Fruit fly (Drosophila melanogaster) Kc167 (cell line): Measurements from ENCODE around the gene Ubi-p5E.

ENCODE experiments used
- Myc ChIP-seq: fragments of >200 bp; optimal IDR thresholded peaks from 2 replicates; lab custom pipeline; 2017; ENCODE audit warnings: missing external identifiers
- Sin3A ChIP-seq: fragments of >200 bp; optimal IDR thresholded peaks from 2 replicates; lab custom pipeline; 2018; ENCODE audit warnings: missing external identifiers
- h ChIP-seq: fragments of >200 bp; optimal IDR thresholded peaks from 3 replicates; lab custom pipeline; 2018; ENCODE audit warnings: missing external identifiers
- insv ChIP-seq: fragments of >200 bp; optimal IDR thresholded peaks from 3 replicates; lab custom pipeline; 2018; ENCODE audit warnings: missing external identifiers
- psq ChIP-seq: fragments of >200 bp; optimal IDR thresholded peaks from 2 replicates; lab custom pipeline; 2017; ENCODE audit warnings: missing external identifiers
- ttk ChIP-seq: sonication (Bioruptor generic); optimal IDR thresholded peaks from 2 replicates; lab custom pipeline; 2017; ENCODE audit warnings: missing external identifiers

The Ubi-p5E gene

DNA sequence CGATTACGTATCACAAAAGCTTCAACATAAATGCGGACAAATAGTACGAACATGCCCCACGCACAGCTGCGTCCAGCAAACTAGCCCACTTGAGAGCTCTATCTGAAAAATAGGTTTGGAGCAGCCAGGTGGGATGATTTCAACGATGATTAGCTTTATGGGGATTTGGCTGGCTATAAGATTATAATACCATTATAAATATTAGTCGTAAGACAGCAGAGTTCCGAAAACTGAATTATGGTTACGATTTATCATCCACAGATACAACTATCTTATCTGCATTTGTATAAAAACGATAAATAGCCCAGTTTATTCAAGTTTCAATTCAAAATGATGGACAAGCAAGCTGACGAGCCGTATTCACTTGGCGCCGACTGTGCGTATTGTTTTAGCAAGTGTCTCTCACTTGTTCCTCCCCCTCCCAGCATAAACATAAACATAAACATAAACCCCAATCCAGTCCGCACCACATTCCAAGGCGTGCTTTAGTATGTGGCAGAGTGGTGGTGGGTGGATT, 15.8 kb downstream of the Ubi-p5E start:
- TF ChIP-seq ttk (lab: Kevin White, UChicago), result no peak
- no peak for TF ChIP-seq h (lab: Kevin White, UChicago)
- no peak for TF ChIP-seq Sin3A
- no peak for TF ChIP-seq Myc
- TF ChIP-seq psq (lab: Kevin White, UChicago), result no peak
- no peak for TF ChIP-seq insv (lab: Kevin White, UChicago)

DNA sequence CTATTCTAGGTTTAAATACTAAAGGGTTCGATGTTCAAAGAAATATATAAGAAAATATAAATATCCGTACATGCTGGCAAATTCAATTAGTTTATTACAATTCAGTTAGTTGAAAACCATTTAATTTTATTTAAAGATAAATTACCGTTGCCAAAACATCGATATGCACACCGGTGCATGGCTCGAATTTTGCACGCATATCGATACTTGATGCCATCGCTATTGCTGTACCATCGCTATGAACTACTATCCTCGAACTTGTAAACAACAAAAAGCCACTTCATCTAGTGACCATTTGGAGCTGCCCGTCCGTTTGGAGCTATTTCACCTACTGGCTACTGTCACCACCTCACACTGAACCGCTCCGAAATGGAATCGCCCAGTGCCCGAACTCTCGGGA, 18.5 kb downstream of the Ubi-p5E start, which contains the start of gene Josd:
Gene Josd (plus strand): TSS at position 270 of the 400 bp plus-strand sequence.
- no peak for TF ChIP-seq Sin3A
- TF ChIP-seq h (lab: Kevin White, UChicago), result no peak
- no peak for TF ChIP-seq ttk (lab: Kevin White, UChicago)
- TF ChIP-seq psq (lab: Kevin White, UChicago), result no peak
- no peak for TF ChIP-seq Myc
- no peak for TF ChIP-seq insv (lab: Kevin White, UChicago)

DNA sequence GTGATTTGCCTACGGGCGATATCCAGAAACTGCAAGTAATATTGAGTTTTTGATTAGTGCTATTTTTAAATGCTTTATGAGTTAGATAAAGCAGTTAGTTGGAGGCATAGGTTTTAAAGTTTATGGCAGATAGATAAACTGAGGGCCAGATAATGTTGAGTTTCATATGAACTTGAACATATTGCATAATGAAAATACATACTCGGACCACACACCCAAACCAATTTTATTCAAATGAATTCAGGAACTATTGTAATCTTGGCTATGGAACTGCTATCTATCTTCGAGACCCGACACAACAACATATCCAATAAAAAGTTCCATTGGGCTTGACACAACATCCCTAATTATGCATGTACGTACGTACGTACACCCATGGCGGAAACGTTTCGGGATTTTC, 19.8 kb downstream of the Ubi-p5E start:
- TF ChIP-seq h (lab: Kevin White, UChicago) (no peak), Myc (no peak), psq (lab: Kevin White, UChicago) (no peak), Sin3A (no peak), ttk (lab: Kevin White, UChicago) (no peak), insv (lab: Kevin White, UChicago) (no peak)

dm6 chrX:6255414-6255915, 24.0 kb downstream of the Ubi-p5E start, which contains the start of the genes Rbcn-3A and Spx:
Rbcn-3A (minus strand) TSS chrX:6255487.
Spx (plus strand) TSS chrX:6255822.
- no peak for TF ChIP-seq Myc
- TF ChIP-seq ttk (lab: Kevin White, UChicago), result no peak
- TF ChIP-seq insv (lab: Kevin White, UChicago), result no peak
- no peak for TF ChIP-seq h (lab: Kevin White, UChicago)
- no peak for TF ChIP-seq Sin3A
- no peak for TF ChIP-seq psq (lab: Kevin White, UChicago)

dm6 chrX:6254617-6255349, 24.7 kb downstream of the Ubi-p5E start:
- TF ChIP-seq insv (lab: Kevin White, UChicago) (no peak), ttk (lab: Kevin White, UChicago) (no peak)

dm6 chrX:6253701-6254100, 25.7 kb downstream of the Ubi-p5E start:
- no peak for TF ChIP-seq insv (lab: Kevin White, UChicago)
- TF ChIP-seq psq (lab: Kevin White, UChicago), result no peak
- no peak for TF ChIP-seq Myc
- no peak for TF ChIP-seq Sin3A
- no peak for TF ChIP-seq h (lab: Kevin White, UChicago)
- no peak for TF ChIP-seq ttk (lab: Kevin White, UChicago)

DNA sequence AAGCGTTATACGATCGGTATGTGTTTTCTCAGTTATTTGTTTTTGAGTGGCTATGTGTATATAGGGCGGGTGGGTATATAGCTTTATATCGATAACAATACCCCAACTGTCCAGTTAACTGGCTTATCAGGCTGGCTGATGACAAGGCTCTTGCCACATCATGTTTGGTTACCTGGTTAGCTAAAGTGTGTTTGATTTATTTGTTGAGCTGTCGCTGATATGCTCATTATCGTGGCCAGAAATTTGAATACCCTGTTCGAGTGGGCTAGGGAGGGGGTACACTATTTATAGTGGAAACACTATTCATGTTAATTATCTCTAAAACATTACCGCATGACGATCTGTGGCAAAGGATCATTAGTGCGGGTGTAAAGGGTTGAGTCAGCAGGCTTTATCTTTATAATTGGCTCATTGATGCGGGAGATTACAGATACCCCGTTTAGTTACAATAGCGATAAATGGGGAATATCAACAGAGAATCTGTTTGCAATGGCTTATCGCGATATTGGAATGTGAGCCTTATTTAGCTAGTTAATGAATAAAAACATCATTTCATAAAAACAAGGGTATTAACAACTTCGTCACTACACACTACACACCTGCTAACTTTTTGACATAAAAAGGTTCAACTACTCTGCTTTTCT, 26.4 kb downstream of the Ubi-p5E start:
- no peak for TF ChIP-seq Myc
- TF ChIP-seq insv (lab: Kevin White, UChicago), result no peak
- no peak for TF ChIP-seq ttk (lab: Kevin White, UChicago)
- TF ChIP-seq psq (lab: Kevin White, UChicago), result no peak
- TF ChIP-seq h (lab: Kevin White, UChicago), result no peak
- TF ChIP-seq Sin3A, result no peak

DNA sequence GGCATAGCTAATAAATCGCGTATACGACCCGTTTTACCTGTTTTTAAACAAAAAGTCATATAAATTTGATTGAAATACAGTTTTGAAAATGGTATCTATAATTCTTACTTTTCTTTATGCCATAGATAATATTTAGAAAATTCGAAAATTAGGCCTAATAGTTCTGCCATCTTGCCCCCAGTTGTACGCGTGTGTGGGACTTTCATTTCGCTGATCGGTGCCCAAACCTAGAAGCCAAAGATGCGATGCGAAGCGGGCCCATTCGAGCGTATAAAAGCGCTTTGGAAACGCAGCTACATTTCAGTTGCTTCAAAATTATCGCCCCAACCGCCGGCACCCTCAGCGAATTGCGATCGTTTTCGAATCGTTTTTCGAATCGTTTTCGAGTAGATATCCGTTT, 42.4 kb downstream of the Ubi-p5E start, which contains the start of gene CG14445:
Gene CG14445 (plus strand): TSS at position 301 of the 400 bp plus-strand sequence.
- TF ChIP-seq Sin3A, result no peak
- TF ChIP-seq insv (lab: Kevin White, UChicago), result no peak
- TF ChIP-seq psq (lab: Kevin White, UChicago), result no peak
- no peak for TF ChIP-seq h (lab: Kevin White, UChicago)
- no peak for TF ChIP-seq Myc
- no peak for TF ChIP-seq ttk (lab: Kevin White, UChicago)

- TF ChIP-seq Myc, result no peak
- TF ChIP-seq insv (lab: Kevin White, UChicago), result no peak
- no peak for TF ChIP-seq h (lab: Kevin White, UChicago)
- TF ChIP-seq psq (lab: Kevin White, UChicago), result no peak
- no peak for TF ChIP-seq ttk (lab: Kevin White, UChicago)
- TF ChIP-seq Sin3A, result no peak
Measured at dm6 chrX:6231764-6232163, 47.7 kb downstream of the Ubi-p5E start.
